Fruit fly (Drosophila melanogaster): ENCODE results near the gene CG10096.

dm6 chr3R:12422379-12422975 is 26.7 kb upstream of the CG10096 start, which contains the start of the genes Scgbeta and CG17202:
- TF ChIP-seq Rx (GFP tag; IDR thresholded peaks at IDR 0.05): no peak
- no peak for TF ChIP-seq caup (GFP tag; optimal IDR thresholded peaks at IDR 0.05; ENCODE audit: severe bottlenecking)
- no peak for TF ChIP-seq Six4 (GFP tag; optimal IDR thresholded peaks at IDR 0.05)
- TF ChIP-seq stwl (tag; optimal IDR thresholded peaks at IDR 0.05): peak; percentile 41
- no peak for TF ChIP-seq seq (GFP tag; IDR thresholded peaks at IDR 0.05)
- TF ChIP-seq CG15269 (tag; optimal IDR thresholded peaks at IDR 0.05): no peak
- peak; percentile 38; the same call in 1 of the 3 replicates for TF ChIP-seq CG11456 (GFP tag; IDR thresholded peaks at IDR 0.05)
- TF ChIP-seq insv (GFP tag; optimal IDR thresholded peaks at IDR 0.05): no peak
- no peak for TF ChIP-seq CG30020 (tag; optimal IDR thresholded peaks at IDR 0.05)
- TF ChIP-seq Doc3 (GFP tag; IDR thresholded peaks at IDR 0.05; ENCODE audit: partially characterized antibody): no peak
- no peak for TF ChIP-seq wdn (GFP tag; IDR thresholded peaks at IDR 0.05)
- no peak for TF ChIP-seq Mad (GFP tag; optimal IDR thresholded peaks at IDR 0.05)
